Fruit fly (Drosophila melanogaster): ENCODE results near the gene CG16956.

dm6 chr2L:13367378-13367777 lies 47.0 kb downstream of the CG16956 start, which contains the start of gene Tap42:
- no peak for TF ChIP-seq insv (optimal IDR thresholded peaks at IDR 0.05)
- no peak for TF ChIP-seq psq (optimal IDR thresholded peaks at IDR 0.05)
- TF ChIP-seq Myc (optimal IDR thresholded peaks at IDR 0.05) = no peak
